Worm (Caenorhabditis elegans) whole organism, midembryonic: ENCODE measurements around the gene ZK470.2.

Source experiments
- flt-1 ChIP-seq: fragments of 200-800 bp; sonication (Bioruptor generic); IDR thresholded peaks from 2 replicates; pipeline ENCODE4 v1.3.6; 2022; ENCODE audit warnings: missing genetic modification characterization, missing compliant biosample characterization
- tab-1 ChIP-seq: fragments of 200-800 bp; sonication (Bioruptor generic); IDR thresholded peaks from 2 replicates; pipeline ENCODE4 v1.3.6; 2022; ENCODE audit warnings: missing genetic modification characterization, missing compliant biosample characterization
- ztf-23 ChIP-seq: fragments of 200-800 bp; sonication (Bioruptor generic); IDR thresholded peaks from 2 replicates; pipeline ENCODE4 v1.3.6; 2022; ENCODE audit warnings: missing genetic modification reagents, missing genetic modification characterization, missing compliant biosample characterization

ce11 chrX:4101213-4101612, 33.7 kb upstream of the ZK470.2 start:
- TF ChIP-seq flt-1 (GFP tag; lab: Robert Waterston, UW) (no peak), ztf-23 (no peak), tab-1 (GFP tag; lab: Robert Waterston, UW) (no peak)
